Fruit fly (Drosophila melanogaster): ENCODE measurements around the gene Pka-R1.

Gene Pka-R1

DNA sequence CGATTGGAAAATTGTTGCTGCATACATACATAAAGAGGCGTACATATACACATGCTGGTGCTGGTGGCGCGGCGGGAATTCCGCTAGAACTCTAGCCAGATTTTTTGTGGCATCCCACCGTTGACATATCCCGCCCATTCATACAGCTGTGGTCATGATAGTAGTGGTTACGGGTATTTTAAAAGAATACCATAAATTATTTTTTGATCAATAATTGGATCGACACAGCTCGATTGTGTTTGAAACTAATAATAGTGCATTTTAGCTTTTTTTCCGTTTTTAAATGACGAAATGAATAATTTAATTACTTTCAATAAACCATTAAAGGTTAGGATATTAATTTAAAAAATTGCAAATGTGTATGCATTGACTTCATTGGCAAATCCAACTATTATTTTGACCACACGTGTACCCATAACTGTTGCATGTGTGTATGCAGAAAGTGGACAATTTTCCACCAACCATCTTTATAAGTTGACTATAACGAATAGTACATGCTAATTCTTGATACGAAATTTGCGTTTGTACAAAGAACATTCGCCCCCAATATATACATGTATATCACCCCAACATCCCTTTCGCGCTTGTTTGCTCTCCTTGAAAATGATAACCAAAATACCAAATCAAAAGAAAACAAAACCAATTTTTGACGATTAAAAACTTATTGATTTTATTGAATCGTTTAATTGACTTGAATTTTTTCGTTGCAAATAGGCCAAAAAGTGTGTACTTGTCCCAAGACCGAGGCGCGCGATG is 43.8 kb upstream of the Pka-R1 start (continued):
- TF ChIP-seq sqz (GFP tag; optimal IDR thresholded peaks at IDR 0.05) = no peak
- TF ChIP-seq ase (GFP tag; IDR thresholded peaks at IDR 0.05) = peak; percentile 81; the same call in 2 of the 3 replicates
- peak; percentile 82 for TF ChIP-seq Fer1 (GFP tag; optimal IDR thresholded peaks at IDR 0.05)
- TF ChIP-seq bcd (GFP tag; optimal IDR thresholded peaks at IDR 0.05) = peak; percentile 71
- peak; percentile 79 for TF ChIP-seq Vsx1 (GFP tag; optimal IDR thresholded peaks at IDR 0.05)
- peak; percentile 75 for TF ChIP-seq slbo (GFP tag; IDR thresholded peaks at IDR 0.05)
- no peak for TF ChIP-seq vnd (GFP tag; IDR thresholded peaks at IDR 0.05; ENCODE audit: partially characterized antibody)
- TF ChIP-seq Rfx (GFP tag; IDR thresholded peaks at IDR 0.05) = peak; percentile 87
- TF ChIP-seq fru (optimal IDR thresholded peaks at IDR 0.05) = no peak
- peak; percentile 60 for TF ChIP-seq CG12744 (GFP tag; optimal IDR thresholded peaks at IDR 0.05)
- peak; percentile 58 for TF ChIP-seq E2f2 (GFP tag; IDR thresholded peaks at IDR 0.05)
- no peak for TF ChIP-seq usp (GFP tag; optimal IDR thresholded peaks at IDR 0.05)
- TF ChIP-seq crc (GFP tag; optimal IDR thresholded peaks at IDR 0.05) = no peak
- TF ChIP-seq CG5953 (GFP tag; IDR thresholded peaks at IDR 0.05) = peak; percentile 83
- 0 out of 2 replicates have a peak, but pooled peaks have one; percentile 32 for TF ChIP-seq ro (GFP tag; IDR thresholded peaks at IDR 0.05)
- peak; percentile 75 to 78 for TF ChIP-seq Pdp1 (GFP tag; optimal IDR thresholded peaks at IDR 0.05)
- TF ChIP-seq ssp (GFP tag; IDR thresholded peaks at IDR 0.05) = 0 out of 2 replicates have a peak, but pooled peaks have one; percentile 38
- TF ChIP-seq dm (GFP tag; optimal IDR thresholded peaks at IDR 0.05) = no peak
- peak; percentile 43 for TF ChIP-seq CG34376 (GFP tag; optimal IDR thresholded peaks at IDR 0.05)
- TF ChIP-seq sob (GFP tag; IDR thresholded peaks at IDR 0.05) = peak; percentile 59
- peak; percentile 50 for TF ChIP-seq CG13894 (tag; optimal IDR thresholded peaks at IDR 0.05)
- 0 out of 3 replicates have a peak, but pooled peaks have one; percentile 11 for TF ChIP-seq CG3726 (GFP tag; IDR thresholded peaks at IDR 0.05)
- TF ChIP-seq CG7928 (GFP tag; optimal IDR thresholded peaks at IDR 0.05) = peak; percentile 51
- peak; percentile 38 for TF ChIP-seq vfl (GFP tag; optimal IDR thresholded peaks at IDR 0.05)
- peak; percentile 51 for TF ChIP-seq Atf3 (GFP tag; optimal IDR thresholded peaks at IDR 0.05)
- no peak for TF ChIP-seq Sox100B (GFP tag; optimal IDR thresholded peaks at IDR 0.05)
- TF ChIP-seq CG8281 (tag; optimal IDR thresholded peaks at IDR 0.05) = peak; percentile 33
- peak; percentile 73 for TF ChIP-seq Ssrp (tag; optimal IDR thresholded peaks at IDR 0.05)
- TF ChIP-seq HLHmδ (GFP tag; optimal IDR thresholded peaks at IDR 0.05) = no peak
- TF ChIP-seq CG2678 (tag; optimal IDR thresholded peaks at IDR 0.05) = peak; percentile 84
- TF ChIP-seq CG42726 (GFP tag; IDR thresholded peaks at IDR 0.05; ENCODE audit: partially characterized antibody) = no peak
- TF ChIP-seq CG8359 (GFP tag; optimal IDR thresholded peaks at IDR 0.05; ENCODE audit: borderline replicate concordance) = peak; percentile 30
- TF ChIP-seq NC2β (GFP tag; optimal IDR thresholded peaks at IDR 0.05) = peak; percentile 47
- peak; percentile 63 for TF ChIP-seq CG33213 (GFP tag; optimal IDR thresholded peaks at IDR 0.05)
- peak; percentile 58; the same call in 1 of the 2 replicates for TF ChIP-seq wdn (GFP tag; IDR thresholded peaks at IDR 0.05)
- peak; percentile 81 for TF ChIP-seq Ptx1 (GFP tag; IDR thresholded peaks at IDR 0.05)
- TF ChIP-seq CG7745 (tag; optimal IDR thresholded peaks at IDR 0.05) = no peak
- peak; percentile 16 for TF ChIP-seq en (GFP tag; optimal IDR thresholded peaks at IDR 0.05)
- TF ChIP-seq CG33557 (GFP tag; optimal IDR thresholded peaks at IDR 0.05) = no peak
- no peak for TF ChIP-seq sc (optimal IDR thresholded peaks at IDR 0.05)
- TF ChIP-seq sc (GFP tag; optimal IDR thresholded peaks at IDR 0.05) = peak; percentile 70
- TF ChIP-seq Elba2 (GFP tag; optimal IDR thresholded peaks at IDR 0.05) = peak; percentile 62
- no peak for TF ChIP-seq CG16813 (GFP tag; IDR thresholded peaks at IDR 0.05; ENCODE audit: partially characterized antibody)
- peak; percentile 71 for TF ChIP-seq tio (GFP tag; optimal IDR thresholded peaks at IDR 0.05)
- TF ChIP-seq grn (GFP tag; optimal IDR thresholded peaks at IDR 0.05) = no peak
- TF ChIP-seq Hr3 (GFP tag; optimal IDR thresholded peaks at IDR 0.05) = peak; percentile 56
- peak; percentile 42 for TF ChIP-seq CG6765 (GFP tag; optimal IDR thresholded peaks at IDR 0.05)
- TF ChIP-seq abd-A (tag; optimal IDR thresholded peaks at IDR 0.05) = no peak
- TF ChIP-seq lmd (GFP tag; IDR thresholded peaks at IDR 0.05) = peak; percentile 76
- peak; percentile 70 for TF ChIP-seq Aef1 (GFP tag; IDR thresholded peaks at IDR 0.05)
